Worm (Caenorhabditis elegans) whole organism, late embryonic: ENCODE measurements around the gene T25D3.3.

Experiments used
- C08G9.2 ChIP-seq: sonication (generic microtip); optimal IDR thresholded peaks from 2 replicates; lab custom pipeline; 2016; ENCODE audit warnings: mild to moderate bottlenecking, missing genetic modification characterization, moderate library complexity, missing compliant biosample characterization
- K02D7.2 ChIP-seq: sonication (generic microtip); optimal IDR thresholded peaks from 2 replicates; lab custom pipeline; 2017; ENCODE audit warnings: mild to moderate bottlenecking, missing genetic modification characterization, missing compliant biosample characterization
- T23F11.4 ChIP-seq: fragments of 200-800 bp; sonication (Bioruptor generic); optimal IDR thresholded peaks from 2 replicates; lab custom pipeline; 2018; ENCODE audit warnings: mild to moderate bottlenecking, missing genetic modification characterization, missing compliant biosample characterization
- Y22D7AL.16 ChIP-seq: sonication (generic microtip); optimal IDR thresholded peaks from 2 replicates; lab custom pipeline; 2016; ENCODE audit warnings: missing genetic modification characterization, missing compliant biosample characterization
- ceh-14 ChIP-seq: sonication (generic microtip); optimal IDR thresholded peaks from 2 replicates; lab custom pipeline; 2016; ENCODE audit warnings: missing genotype, missing genetic modification characterization, missing compliant biosample characterization
- ceh-18 ChIP-seq: sonication (generic microtip); optimal IDR thresholded peaks from 2 replicates; lab custom pipeline; 2016; ENCODE audit warnings: missing genetic modification characterization, missing compliant biosample characterization
- ceh-24 ChIP-seq: sonication (generic microtip); optimal IDR thresholded peaks from 2 replicates; lab custom pipeline; 2016; ENCODE audit warnings: mild to moderate bottlenecking, missing genetic modification characterization, missing compliant biosample characterization
- ceh-30 ChIP-seq: fragments of 150-350 bp; optimal IDR thresholded peaks from 2 replicates; lab custom pipeline; 2014; ENCODE audit warnings: missing biosample characterization, missing genetic modification characterization
- ceh-31 ChIP-seq: sonication (generic microtip); optimal IDR thresholded peaks from 2 replicates; lab custom pipeline; 2016; ENCODE audit warnings: missing genetic modification characterization, missing compliant biosample characterization
- ceh-34 ChIP-seq: sonication (generic microtip); optimal IDR thresholded peaks from 2 replicates; lab custom pipeline; 2016; ENCODE audit warnings: mild to moderate bottlenecking, missing genetic modification characterization, missing compliant biosample characterization
- ceh-48 ChIP-seq: sonication (generic microtip); optimal IDR thresholded peaks from 2 replicates; lab custom pipeline; 2016; ENCODE audit warnings: missing genetic modification characterization, inconsistent platforms, missing compliant biosample characterization
- che-1 ChIP-seq: sonication (generic microtip); optimal IDR thresholded peaks from 2 replicates; lab custom pipeline; 2016; ENCODE audit warnings: mild to moderate bottlenecking, missing genetic modification characterization, missing compliant biosample characterization
- dmd-4 ChIP-seq: sonication (generic microtip); optimal IDR thresholded peaks from 2 replicates; lab custom pipeline; 2016; ENCODE audit warnings: borderline replicate concordance, missing genetic modification characterization, missing compliant biosample characterization
- dve-1 ChIP-seq: sonication (generic microtip); optimal IDR thresholded peaks from 2 replicates; lab custom pipeline; 2017; ENCODE audit warnings: antibody characterized with exemption, mild to moderate bottlenecking, missing genetic modification characterization, missing compliant biosample characterization
- elt-4 ChIP-seq: sonication (generic microtip); optimal IDR thresholded peaks from 2 replicates; lab custom pipeline; 2016; ENCODE audit warnings: missing genetic modification characterization, missing compliant biosample characterization
- ets-4 ChIP-seq: sonication (generic microtip); optimal IDR thresholded peaks from 2 replicates; lab custom pipeline; 2016; ENCODE audit warnings: missing genetic modification characterization, missing compliant biosample characterization
- gmeb-2 ChIP-seq: sonication (generic microtip); optimal IDR thresholded peaks from 2 replicates; lab custom pipeline; 2016; ENCODE audit warnings: missing genetic modification characterization, inconsistent platforms, missing compliant biosample characterization
- hlh-6 ChIP-seq: sonication (generic microtip); optimal IDR thresholded peaks from 2 replicates; lab custom pipeline; 2016; ENCODE audit warnings: missing genotype, missing genetic modification characterization, missing compliant biosample characterization
- hlh-8 ChIP-seq: sonication (generic microtip); optimal IDR thresholded peaks from 2 replicates; lab custom pipeline; 2016; ENCODE audit warnings: missing genotype, missing genetic modification characterization, missing compliant biosample characterization
- lim-6 ChIP-seq: sonication (generic microtip); optimal IDR thresholded peaks from 2 replicates; lab custom pipeline; 2016; ENCODE audit warnings: missing genetic modification characterization, missing compliant biosample characterization
- lin-11 ChIP-seq: fragments of 200-800 bp; sonication (Bioruptor generic); optimal IDR thresholded peaks from 2 replicates; lab custom pipeline; 2018; ENCODE audit warnings: mild to moderate bottlenecking, missing genetic modification characterization, missing compliant biosample characterization
- mec-3 ChIP-seq: sonication (generic microtip); optimal IDR thresholded peaks from 2 replicates; lab custom pipeline; 2016; ENCODE audit warnings: borderline replicate concordance, missing genetic modification characterization, missing compliant biosample characterization
- nfya-1 ChIP-seq: sonication (generic microtip); optimal IDR thresholded peaks from 2 replicates; lab custom pipeline; 2017; ENCODE audit warnings: missing genetic modification characterization, mild to moderate bottlenecking, missing compliant biosample characterization, antibody characterized with exemption, moderate library complexity
- pag-3 ChIP-seq: sonication (generic microtip); optimal IDR thresholded peaks from 2 replicates; lab custom pipeline; 2016; ENCODE audit warnings: missing compliant biosample characterization, missing genetic modification characterization, borderline replicate concordance
- pax-1 ChIP-seq: fragments of 150-350 bp; optimal IDR thresholded peaks from 2 replicates; lab custom pipeline; 2014; ENCODE audit warnings: missing biosample characterization, missing genetic modification characterization
- rnt-1 ChIP-seq: sonication (generic microtip); optimal IDR thresholded peaks from 2 replicates; lab custom pipeline; 2016; ENCODE audit warnings: missing genetic modification characterization, missing compliant biosample characterization
- syd-9 ChIP-seq: sonication (generic microtip); optimal IDR thresholded peaks from 2 replicates; lab custom pipeline; 2016; ENCODE audit warnings: mild to moderate bottlenecking, missing genetic modification characterization, moderate library complexity, missing compliant biosample characterization
- tbx-7 ChIP-seq: sonication (generic microtip); optimal IDR thresholded peaks from 2 replicates; lab custom pipeline; 2016; ENCODE audit warnings: missing genotype, missing genetic modification characterization, missing compliant biosample characterization
- ttx-3 ChIP-seq: sonication (generic microtip); optimal IDR thresholded peaks from 2 replicates; lab custom pipeline; 2016; ENCODE audit warnings: missing genetic modification reagents, missing genetic modification characterization, missing compliant biosample characterization
- unc-42 ChIP-seq: sonication (generic microtip); optimal IDR thresholded peaks from 2 replicates; lab custom pipeline; 2016; ENCODE audit warnings: missing genotype, missing genetic modification characterization, missing compliant biosample characterization
- zip-5 ChIP-seq: sonication (generic microtip); optimal IDR thresholded peaks from 2 replicates; lab custom pipeline; 2016; ENCODE audit warnings: missing genetic modification characterization, missing compliant biosample characterization

T25D3.3 gene

ce11 chrII:152283-152682 is at the start of gene T25D3.3:
Gene T25D3.3, plus strand, starts transcription at chrII:152583.
- no peak for TF ChIP-seq K02D7.2 (tag; lab: Kevin White, UChicago)
- TF ChIP-seq dmd-4 (tag; lab: Kevin White, UChicago), result no peak
- TF ChIP-seq elt-4 (tag; lab: Kevin White, UChicago), result no peak
- TF ChIP-seq nfya-1 (tag; lab: Kevin White, UChicago), result no peak
- TF ChIP-seq rnt-1 (tag; lab: Kevin White, UChicago), result no peak
- TF ChIP-seq hlh-6 (tag; lab: Kevin White, UChicago), result no peak
- TF ChIP-seq ceh-24, result no peak
- TF ChIP-seq C08G9.2 (tag; lab: Kevin White, UChicago), result no peak

ce11 chrII:104234-104633 is 48.1 kb upstream of the T25D3.3 start, which contains the start of gene col-68:
Gene col-68, plus strand, starts transcription at chrII:104534.
- TF ChIP-seq lim-6 (tag; lab: Kevin White, UChicago), result no peak
- no peak for TF ChIP-seq dve-1
- no peak for TF ChIP-seq ceh-14 (tag; lab: Kevin White, UChicago)
- no peak for TF ChIP-seq ceh-48 (tag; lab: Kevin White, UChicago)
- TF ChIP-seq pag-3 (tag; lab: Kevin White, UChicago), result no peak
- no peak for TF ChIP-seq mec-3 (tag; lab: Kevin White, UChicago)
- no peak for TF ChIP-seq Y22D7AL.16 (tag; lab: Kevin White, UChicago)
- no peak for TF ChIP-seq hlh-6 (tag; lab: Kevin White, UChicago)
- TF ChIP-seq hlh-8 (tag; lab: Kevin White, UChicago), result no peak
- no peak for TF ChIP-seq gmeb-2 (tag; lab: Kevin White, UChicago)
- no peak for TF ChIP-seq dmd-4 (tag; lab: Kevin White, UChicago)

ce11 chrII:105327-105882 is 47.0 kb upstream of the T25D3.3 start:
- no peak for TF ChIP-seq T23F11.4

ce11 chrII:105889-106288 is 46.5 kb upstream of the T25D3.3 start, which contains the start of gene txt-1:
Gene txt-1, plus strand, starts transcription at chrII:106189.
- no peak for TF ChIP-seq syd-9 (tag; lab: Kevin White, UChicago)

- TF ChIP-seq unc-42 (tag; lab: Kevin White, UChicago) (peak; percentile 54), lin-11 (tag; lab: Kevin White, UChicago) (no peak), Y22D7AL.16 (tag; lab: Kevin White, UChicago) (no peak), ttx-3 (tag; lab: Kevin White, UChicago) (no peak)
- TF ChIP-seq, all 69 proteins: peak for 1
These were observed 44.7 kb upstream of the T25D3.3 start for ce11 chrII:107703-108102.

- TF ChIP-seq gmeb-2 (tag; lab: Kevin White, UChicago) (no peak), zip-5 (no peak), ceh-30 (tag; lab: Kevin White, UChicago) (no peak), ceh-18 (no peak), ceh-34 (tag; lab: Kevin White, UChicago) (no peak), che-1 (tag; lab: Kevin White, UChicago) (no peak)
These were observed 43.5 kb upstream of the T25D3.3 start, which contains the start of gene C50D2.2 for ce11 chrII:108865-109264. Gene C50D2.2, plus strand, starts transcription at chrII:109165.

- TF ChIP-seq ets-4 (tag; lab: Kevin White, UChicago) (no peak), che-1 (tag; lab: Kevin White, UChicago) (no peak), elt-4 (tag; lab: Kevin White, UChicago) (no peak), tbx-7 (tag; lab: Kevin White, UChicago) (no peak), ceh-31 (tag; lab: Kevin White, UChicago) (no peak), pax-1 (tag; lab: Kevin White, UChicago) (no peak), C08G9.2 (tag; lab: Kevin White, UChicago) (no peak)
These were observed 41.1 kb upstream of the T25D3.3 start, which contains the start of gene C50D2.1 for ce11 chrII:111267-111666. Gene C50D2.1, plus strand, starts transcription at chrII:111567.
